Worm (Caenorhabditis elegans): Measurements from ENCODE around the gene lgc-40.

lgc-40 gene

DNA sequence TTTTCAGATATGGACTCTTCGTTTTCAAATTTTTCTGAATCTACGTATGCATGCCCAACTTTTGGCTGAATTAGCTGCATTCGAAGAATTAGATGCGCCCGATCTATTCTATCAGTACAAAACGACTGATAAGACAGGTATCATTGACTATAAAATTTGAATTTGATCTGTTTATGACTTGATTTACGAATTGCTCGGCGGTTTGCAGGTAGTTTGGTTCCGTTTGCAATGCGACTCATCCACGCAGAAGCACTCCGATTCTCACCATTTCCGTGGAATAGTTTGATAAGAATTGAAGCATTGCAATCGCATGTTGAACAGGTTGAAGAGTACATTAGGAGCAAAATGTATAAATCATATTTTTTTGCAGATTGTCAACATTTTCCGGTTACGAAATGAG is 51.1 kb downstream of the lgc-40 start:
- no peak for TF ChIP-seq B0310.2 (tag; optimal IDR thresholded peaks at IDR 0.05)
- TF ChIP-seq ceh-36 (tag; optimal IDR thresholded peaks at IDR 0.05) = no peak
- TF ChIP-seq tra-4 (tag; optimal IDR thresholded peaks at IDR 0.05) = no peak
- TF ChIP-seq aly-1 (tag; optimal IDR thresholded peaks at IDR 0.05) = no peak
- TF ChIP-seq hmbx-1 (tag; optimal IDR thresholded peaks at IDR 0.05) = no peak
- TF ChIP-seq sea-1 (GFP tag; conservative IDR thresholded peaks at IDR 0.05) = no peak
- TF ChIP-seq ama-1 (optimal IDR thresholded peaks at IDR 0.05) = no peak
- no peak for TF ChIP-seq tbx-37 (GFP tag; conservative IDR thresholded peaks at IDR 0.05)
- no peak for TF ChIP-seq scrt-1 (GFP tag; IDR thresholded peaks at IDR 0.05)
- TF ChIP-seq hmg-4 (GFP tag; optimal IDR thresholded peaks at IDR 0.05) = no peak
- TF ChIP-seq hnd-1 (tag; optimal IDR thresholded peaks at IDR 0.05) = no peak
- TF ChIP-seq flt-1 (GFP tag; IDR thresholded peaks at IDR 0.05) = no peak

DNA sequence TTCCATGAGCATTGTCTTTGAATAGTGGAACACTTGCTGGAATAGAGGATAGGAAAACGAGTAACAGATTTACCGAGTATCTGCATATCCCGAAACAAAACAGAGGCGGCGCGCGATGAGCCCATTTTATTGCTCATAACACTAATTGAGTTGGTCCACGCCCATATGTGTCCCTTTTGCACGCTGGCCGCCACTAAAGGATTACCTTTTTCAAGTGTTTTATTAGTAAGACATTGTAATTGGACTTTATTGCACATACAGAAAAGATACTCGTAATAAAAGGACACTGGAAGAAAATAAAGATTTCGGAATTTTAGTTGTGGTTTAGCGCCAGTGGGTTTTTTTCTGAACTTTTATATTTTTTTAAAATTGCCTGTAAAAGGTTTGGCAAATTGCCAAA is 53.4 kb downstream of the lgc-40 start, which contains the start of gene hlh-15:
TSS of gene hlh-15 (minus strand) at position 101 of the 400 bp plus-strand sequence.
- TF ChIP-seq tbx-11 (GFP tag; IDR thresholded peaks at IDR 0.05) (no peak), hmg-4 (GFP tag; optimal IDR thresholded peaks at IDR 0.05) (no peak), ama-1 (optimal IDR thresholded peaks at IDR 0.05) (no peak), B0310.2 (tag; optimal IDR thresholded peaks at IDR 0.05) (no peak), ceh-13 (GFP tag; optimal IDR thresholded peaks at IDR 0.05) (no peak), tbx-37 (GFP tag; conservative IDR thresholded peaks at IDR 0.05) (no peak), aly-1 (tag; optimal IDR thresholded peaks at IDR 0.05) (no peak), sea-1 (GFP tag; conservative IDR thresholded peaks at IDR 0.05) (no peak), tra-4 (tag; optimal IDR thresholded peaks at IDR 0.05) (no peak), hnd-1 (tag; optimal IDR thresholded peaks at IDR 0.05) (no peak), ceh-36 (tag; optimal IDR thresholded peaks at IDR 0.05) (no peak), pes-1 (GFP tag; IDR thresholded peaks at IDR 0.05) (no peak), scrt-1 (GFP tag; IDR thresholded peaks at IDR 0.05) (no peak), hmbx-1 (tag; optimal IDR thresholded peaks at IDR 0.05) (no peak), flt-1 (GFP tag; IDR thresholded peaks at IDR 0.05) (no peak), F13C5.2 (tag; optimal IDR thresholded peaks at IDR 0.05) (no peak), ets-7 (tag; optimal IDR thresholded peaks at IDR 0.05) (no peak)
